Fruit fly (Drosophila melanogaster) whole organism, wandering third instar larva: ENCODE data around the gene CG34398.
A peak's percentile ranks its signal among the peaks of the same experiment; 100 is the strongest.

Experiments used
- Abd-B ChIP-seq: fragments of >200 bp; optimal IDR thresholded peaks from 2 replicates; lab custom pipeline; 2017; ENCODE audit warnings: missing biosample characterization, missing genetic modification characterization
- Dfd ChIP-seq: fragments of >200 bp; optimal IDR thresholded peaks from 2 replicates; lab custom pipeline; 2017; ENCODE audit warnings: missing biosample characterization, missing genetic modification characterization
- Dif ChIP-seq: fragments of 200-275, 200-300 bp; sonication (Bioruptor generic); optimal IDR thresholded peaks from 2 replicates; lab custom pipeline; 2018; ENCODE audit warnings: missing biosample characterization, missing genetic modification characterization; ENCODE audit not compliant: partially characterized antibody
- HLH106 ChIP-seq: fragments of 200-800 bp; optimal IDR thresholded peaks from 3 replicates; lab custom pipeline; 2019; ENCODE audit warnings: missing biosample characterization, mild to moderate bottlenecking, missing genetic modification characterization, moderate library complexity
- Hnf4 ChIP-seq: fragments of 200-800 bp; sonication (Bioruptor generic); optimal IDR thresholded peaks from 2 replicates; lab custom pipeline; 2016; ENCODE audit warnings: missing biosample characterization, mild to moderate bottlenecking, missing genetic modification characterization
- Hr78 ChIP-seq: fragments of >200 bp; optimal IDR thresholded peaks from 2 replicates; lab custom pipeline; 2017; ENCODE audit warnings: missing biosample characterization, missing genetic modification characterization
- Hr83 ChIP-seq: fragments of 200-300 bp; sonication (Bioruptor generic); optimal IDR thresholded peaks from 2 replicates; lab custom pipeline; 2016; ENCODE audit warnings: missing biosample characterization, mild to moderate bottlenecking, missing genetic modification characterization, moderate library complexity; ENCODE audit not compliant: poor library complexity, severe bottlenecking
- Jra ChIP-seq: sonication (Bioruptor generic); optimal IDR thresholded peaks from 2 replicates; lab custom pipeline; 2016; ENCODE audit warnings: missing biosample characterization, missing genetic modification characterization
- Mio ChIP-seq: sonication (Bioruptor generic); optimal IDR thresholded peaks from 2 replicates; lab custom pipeline; 2016; ENCODE audit warnings: missing biosample characterization, missing genetic modification characterization
- Myc ChIP-seq: fragments of >200 bp; optimal IDR thresholded peaks from 2 replicates; lab custom pipeline; 2017
- Rel ChIP-seq, 2 experiments: fragments of 200-800 bp; sonication (Bioruptor generic) in 1 of 2; optimal IDR thresholded peaks; 2 replicates in 1 of 2; 3 replicates in 1 of 2; lab custom pipeline; 2016 to 2019; ENCODE audit warnings: mild to moderate bottlenecking in 2 of 2, missing biosample characterization in 2 of 2, missing genetic modification characterization in 2 of 2, moderate library complexity in 1 of 2
- Sp1 ChIP-seq: fragments of 200-800 bp; sonication (Bioruptor generic); optimal IDR thresholded peaks from 3 replicates; lab custom pipeline; 2019; ENCODE audit warnings: missing biosample characterization, mild to moderate bottlenecking, missing genetic modification characterization, moderate library complexity
- br ChIP-seq: fragments of 200-800 bp; sonication (Bioruptor generic); optimal IDR thresholded peaks from 2 replicates; lab custom pipeline; 2016; ENCODE audit warnings: missing biosample characterization, missing genetic modification characterization
- brk ChIP-seq: fragments of 200-800 bp; sonication (Bioruptor generic); optimal IDR thresholded peaks from 2 replicates; lab custom pipeline; 2016; ENCODE audit warnings: missing biosample characterization, mild to moderate bottlenecking, missing genetic modification characterization
- dl ChIP-seq, 2 experiments: fragments of 175-275, 200-275 bp in 1 of 2; fragments of 200-275 bp in 1 of 2; sonication (Bioruptor generic); optimal IDR thresholded peaks; lab custom pipeline; 2018; ENCODE audit warnings: mild to moderate bottlenecking in 2 of 2, missing biosample characterization in 2 of 2, missing genetic modification characterization in 2 of 2, moderate library complexity in 2 of 2; ENCODE audit not compliant: partially characterized antibody in 2 of 2, insufficient read depth in 1 of 2
- dmrt93B ChIP-seq: fragments of 200-800 bp; sonication (Bioruptor generic); optimal IDR thresholded peaks from 2 replicates; lab custom pipeline; 2018; ENCODE audit warnings: missing biosample characterization, mild to moderate bottlenecking, missing genetic modification characterization
- dsf ChIP-seq: sonication (Bioruptor generic); optimal IDR thresholded peaks from 2 replicates; lab custom pipeline; 2016; ENCODE audit warnings: missing biosample characterization, missing genetic modification characterization, borderline replicate concordance
- foxo ChIP-seq, 2 experiments: fragments of 200-800 bp; sonication (Bioruptor generic); optimal IDR thresholded peaks; 2 replicates in 1 of 2; 3 replicates in 1 of 2; lab custom pipeline; 2016 to 2017; ENCODE audit warnings: missing biosample characterization in 2 of 2, missing genetic modification characterization in 2 of 2
- fru ChIP-seq: fragments of 200-800 bp; sonication (Bioruptor generic); optimal IDR thresholded peaks from 3 replicates; lab custom pipeline; 2016; ENCODE audit warnings: missing biosample characterization, mild to moderate bottlenecking, missing genetic modification characterization
- h ChIP-seq: fragments of 200-800 bp; sonication (Bioruptor generic); optimal IDR thresholded peaks from 3 replicates; lab custom pipeline; 2016; ENCODE audit warnings: missing biosample characterization, mild to moderate bottlenecking, missing genetic modification characterization
- lola ChIP-seq: fragments of >200 bp; optimal IDR thresholded peaks from 2 replicates; lab custom pipeline; 2017; ENCODE audit warnings: missing biosample characterization, missing genetic modification characterization
- pan ChIP-seq: fragments of >200 bp; optimal IDR thresholded peaks from 2 replicates; lab custom pipeline; 2017
- psq ChIP-seq: fragments of 200-800 bp; sonication (Bioruptor generic); optimal IDR thresholded peaks from 3 replicates; lab custom pipeline; 2017; ENCODE audit warnings: missing biosample characterization, mild to moderate bottlenecking, missing genetic modification characterization, moderate library complexity
- rgr ChIP-seq: fragments of 200-800 bp; sonication (Bioruptor generic); optimal IDR thresholded peaks from 3 replicates; lab custom pipeline; 2016; ENCODE audit warnings: missing biosample characterization, mild to moderate bottlenecking, missing genetic modification characterization
- sage ChIP-seq: fragments of 200-800 bp; sonication (Bioruptor generic); optimal IDR thresholded peaks from 2 replicates; lab custom pipeline; 2016; ENCODE audit warnings: missing biosample characterization, mild to moderate bottlenecking, missing genetic modification characterization
- usp ChIP-seq: fragments of >200 bp; optimal IDR thresholded peaks from 2 replicates; lab custom pipeline; 2017; ENCODE audit warnings: missing biosample characterization, missing genetic modification characterization
- woc ChIP-seq: sonication (Bioruptor generic); optimal IDR thresholded peaks from 2 replicates; lab custom pipeline; 2016; ENCODE audit warnings: missing biosample characterization, mild to moderate bottlenecking, missing genetic modification characterization

Gene CG34398

dm6 chr2L:8958046-8958497 is 59.5 kb downstream of the CG34398 start (continued):
- TF ChIP-seq Abd-B: no peak
- no peak for TF ChIP-seq Hr78 (GFP tag; lab: Kevin White, UChicago)
- TF ChIP-seq pan (lab: Kevin White, UChicago): no peak
- TF ChIP-seq lola (GFP tag; lab: Kevin White, UChicago): no peak
- no peak for TF ChIP-seq Mio (GFP tag; lab: Kevin White, UChicago)
- no peak for TF ChIP-seq Dif (GFP tag; lab: Kevin White, UChicago)
- TF ChIP-seq fru (GFP tag; lab: Kevin White, UChicago): peak; percentile 93

- TF ChIP-seq Hnf4 (no peak), woc (no peak), rgr (GFP tag; lab: Kevin White, UChicago) (no peak), Jra (GFP tag; lab: Kevin White, UChicago) (no peak), usp (no peak), dl (GFP tag; optimal IDR thresholded peaks at IDR 0.05; lab: Kevin White, UChicago; ENCODE audit: insufficient read depth in 1 of 2, partially characterized antibody in 2 of 2) (no peak), sage (no peak), Dif (GFP tag; lab: Kevin White, UChicago) (no peak)
Observed at dm6 chr2L:8959001-8959461, 60.4 kb downstream of the CG34398 start, which contains the start of gene CG31886. TSS of gene CG31886 (minus strand) at chr2L:8959051.

- TF ChIP-seq Dif (GFP tag; lab: Kevin White, UChicago): no peak
Observed at dm6 chr2L:8962254-8962653, 63.7 kb downstream of the CG34398 start, which contains the start of the genes CG9525 and CG32985. TSS of gene CG9525 (minus strand) at chr2L:8962354. TSS of gene CG32985 (plus strand) at chr2L:8962533.

- no peak for TF ChIP-seq psq (GFP tag; lab: Kevin White, UChicago)
- no peak for TF ChIP-seq Sp1 (GFP tag; lab: Kevin White, UChicago)
- TF ChIP-seq brk (GFP tag; lab: Kevin White, UChicago): no peak
- TF ChIP-seq Hnf4: no peak
- no peak for TF ChIP-seq dmrt93B (GFP tag; lab: Kevin White, UChicago)
- TF ChIP-seq Jra (GFP tag; lab: Kevin White, UChicago): no peak
- no peak for TF ChIP-seq Hr78 (GFP tag; lab: Kevin White, UChicago)
- TF ChIP-seq Dif (GFP tag; lab: Kevin White, UChicago): no peak
Observed at dm6 chr2L:8964657-8965056, 66.1 kb downstream of the CG34398 start, which contains the start of gene CG32984. TSS of gene CG32984 (plus strand) at chr2L:8964957.

- TF ChIP-seq Hr83 (GFP tag; lab: Kevin White, UChicago) (no peak), pan (lab: Kevin White, UChicago) (no peak), dmrt93B (GFP tag; lab: Kevin White, UChicago) (no peak), Hr78 (GFP tag; lab: Kevin White, UChicago) (no peak), Abd-B (no peak), Rel (GFP tag; optimal IDR thresholded peaks at IDR 0.05; lab: Kevin White, UChicago) (no peak), Rel (tag; optimal IDR thresholded peaks at IDR 0.05; lab: Kevin White, UChicago) (no peak), Myc (lab: Kevin White, UChicago) (no peak), HLH106 (tag; lab: Kevin White, UChicago) (no peak)
Observed at dm6 chr2L:8967235-8967634, 68.6 kb downstream of the CG34398 start, which contains the start of gene CG18088. TSS of gene CG18088 (plus strand) at chr2L:8967535.

dm6 chr2L:8972905-8973304 is 74.3 kb downstream of the CG34398 start:
- TF ChIP-seq brk (GFP tag; lab: Kevin White, UChicago) (no peak), lola (GFP tag; lab: Kevin White, UChicago) (no peak), h (GFP tag; lab: Kevin White, UChicago) (no peak), br (GFP tag; lab: Kevin White, UChicago) (no peak), Hr83 (GFP tag; lab: Kevin White, UChicago) (no peak), sage (no peak), Rel (GFP tag; optimal IDR thresholded peaks at IDR 0.05; lab: Kevin White, UChicago) (no peak), Rel (tag; optimal IDR thresholded peaks at IDR 0.05; lab: Kevin White, UChicago) (no peak), dsf (GFP tag; lab: Kevin White, UChicago) (no peak), foxo (GFP tag; optimal IDR thresholded peaks at IDR 0.05; lab: Kevin White, UChicago) (no peak), Jra (GFP tag; lab: Kevin White, UChicago) (no peak), Dfd (GFP tag; lab: Kevin White, UChicago) (no peak)
